Worm (Caenorhabditis elegans) whole organism, L3 larva: ENCODE data around the gene C09B8.4.

ENCODE experiments used
- R02D3.7 ChIP-seq: fragments of 150-350 bp; optimal IDR thresholded peaks from 2 replicates; lab custom pipeline; 2014; ENCODE audit warnings: missing biosample characterization, missing genetic modification characterization
- ZK546.5 ChIP-seq: sonication (generic microtip); optimal IDR thresholded peaks from 2 replicates; lab custom pipeline; 2017; ENCODE audit warnings: missing biosample characterization, missing genetic modification characterization
- ama-1 ChIP-seq: fragments of 150-350 bp; optimal IDR thresholded peaks from 2 replicates; lab custom pipeline; 2018
- ceh-16 ChIP-seq: sonication (generic microtip); optimal IDR thresholded peaks from 2 replicates; lab custom pipeline; 2017; ENCODE audit warnings: missing biosample characterization, missing genetic modification characterization
- ceh-28 ChIP-seq: fragments of 150-350 bp; optimal IDR thresholded peaks from 2 replicates; lab custom pipeline; 2014; ENCODE audit warnings: missing biosample characterization, missing genetic modification reagents, missing genetic modification characterization
- daf-12 ChIP-seq: fragments of 150-350 bp; optimal IDR thresholded peaks from 2 replicates; lab custom pipeline; 2014; ENCODE audit warnings: missing biosample characterization, missing genetic modification reagents, missing genetic modification characterization
- egl-27 ChIP-seq: sonication (generic microtip); optimal IDR thresholded peaks from 4 replicates; lab custom pipeline; 2017; ENCODE audit warnings: missing biosample characterization, missing genetic modification reagents, missing genetic modification characterization
- egl-5 ChIP-seq: fragments of 150-350 bp; optimal IDR thresholded peaks from 2 replicates; lab custom pipeline; 2017; ENCODE audit warnings: missing biosample characterization, missing genetic modification reagents, missing genetic modification characterization, inconsistent platforms
- elt-3 ChIP-seq, 3 experiments: fragments of 150-350 bp in 1 of 3; sonication (generic microtip) in 2 of 3; optimal IDR thresholded peaks; 2 replicates in 2 of 3; 4 replicates in 1 of 3; lab custom pipeline; 2014 to 2017; ENCODE audit warnings: missing biosample characterization in 3 of 3, missing genetic modification characterization in 3 of 3
- eor-1 ChIP-seq, 2 experiments: fragments of 150-350 bp; optimal IDR thresholded peaks; 2 replicates each; lab custom pipeline; 2014 to 2018; ENCODE audit warnings: missing biosample characterization in 2 of 2, missing genetic modification characterization in 2 of 2
- fkh-10 ChIP-seq: sonication (generic microtip); optimal IDR thresholded peaks from 2 replicates; lab custom pipeline; 2017; ENCODE audit warnings: missing biosample characterization, missing genetic modification reagents, missing genetic modification characterization
- fkh-2 ChIP-seq: fragments of 150-350 bp; optimal IDR thresholded peaks from 2 replicates; lab custom pipeline; 2014; ENCODE audit warnings: missing biosample characterization, missing genetic modification reagents, missing genetic modification characterization
- hmg-11 ChIP-seq: sonication (generic microtip); optimal IDR thresholded peaks from 2 replicates; lab custom pipeline; 2016; ENCODE audit warnings: missing genetic modification characterization, missing compliant biosample characterization
- jun-1 ChIP-seq: fragments of 150-350 bp; optimal IDR thresholded peaks from 2 replicates; lab custom pipeline; 2014; ENCODE audit warnings: missing biosample characterization, missing genetic modification reagents, missing genetic modification characterization
- lin-39 ChIP-seq: fragments of 150-350 bp; optimal IDR thresholded peaks from 2 replicates; lab custom pipeline; 2018; ENCODE audit warnings: missing biosample characterization, missing genetic modification reagents, missing genetic modification characterization
- lsy-12 ChIP-seq: sonication (generic microtip); optimal IDR thresholded peaks from 2 replicates; lab custom pipeline; 2016; ENCODE audit warnings: mild to moderate bottlenecking, missing genetic modification characterization, missing compliant biosample characterization
- mdl-1 ChIP-seq: fragments of 150-350 bp; optimal IDR thresholded peaks from 2 replicates; lab custom pipeline; 2014; ENCODE audit warnings: missing biosample characterization, missing genetic modification characterization
- mml-1 ChIP-seq: fragments of 150-350 bp; sonication (generic microtip); optimal IDR thresholded peaks from 3 replicates; lab custom pipeline; 2014; ENCODE audit warnings: missing biosample characterization, missing genetic modification characterization
- nfya-1 ChIP-seq: sonication (generic microtip); optimal IDR thresholded peaks from 2 replicates; lab custom pipeline; 2017; ENCODE audit warnings: missing genetic modification characterization, mild to moderate bottlenecking, missing compliant biosample characterization, antibody characterized with exemption, moderate library complexity; ENCODE audit not compliant: insufficient read depth
- nhr-11 ChIP-seq: fragments of 150-350 bp; optimal IDR thresholded peaks from 2 replicates; lab custom pipeline; 2014; ENCODE audit warnings: missing biosample characterization, missing genetic modification characterization
- nhr-12 ChIP-seq: fragments of 150-350 bp; optimal IDR thresholded peaks from 2 replicates; lab custom pipeline; 2014; ENCODE audit warnings: missing biosample characterization, missing genetic modification characterization
- nhr-237 ChIP-seq: fragments of 150-350 bp; optimal IDR thresholded peaks from 2 replicates; lab custom pipeline; 2014; ENCODE audit warnings: missing biosample characterization, missing genetic modification characterization
- nhr-25 ChIP-seq: sonication (generic microtip); optimal IDR thresholded peaks from 2 replicates; lab custom pipeline; 2017; ENCODE audit warnings: missing biosample characterization, missing genetic modification characterization
- nhr-28 ChIP-seq: fragments of 150-350 bp; optimal IDR thresholded peaks from 2 replicates; lab custom pipeline; 2014; ENCODE audit warnings: missing biosample characterization, missing genetic modification characterization
- nhr-43 ChIP-seq: sonication (generic microtip); optimal IDR thresholded peaks from 2 replicates; lab custom pipeline; 2016; ENCODE audit warnings: mild to moderate bottlenecking, missing genetic modification characterization, missing compliant biosample characterization; ENCODE audit not compliant: poor library complexity, severe bottlenecking
- nhr-67 ChIP-seq: fragments of 150-350 bp; optimal IDR thresholded peaks from 2 replicates; lab custom pipeline; 2014; ENCODE audit warnings: missing biosample characterization, missing genetic modification characterization
- nhr-76 ChIP-seq: fragments of 150-350 bp; sonication (generic microtip); optimal IDR thresholded peaks from 5 replicates; lab custom pipeline; 2014; ENCODE audit warnings: missing biosample characterization, missing genetic modification characterization
- skn-1 ChIP-seq: fragments of 150-350 bp; optimal IDR thresholded peaks from 2 replicates; lab custom pipeline; 2014; ENCODE audit warnings: missing biosample characterization, missing genetic modification characterization
- snpc-4 ChIP-seq: fragments of 150-350 bp; optimal IDR thresholded peaks from 2 replicates; lab custom pipeline; 2014; ENCODE audit warnings: missing biosample characterization, missing genetic modification characterization
- tbx-2 ChIP-seq: sonication (generic microtip); optimal IDR thresholded peaks from 2 replicates; lab custom pipeline; 2016; ENCODE audit warnings: mild to moderate bottlenecking, missing genetic modification characterization, missing compliant biosample characterization
- unc-39 ChIP-seq: sonication (generic microtip); optimal IDR thresholded peaks from 4 replicates; lab custom pipeline; 2017; ENCODE audit warnings: missing biosample characterization, missing genetic modification characterization
- unc-62 ChIP-seq: fragments of 150-350 bp; sonication (generic microtip); optimal IDR thresholded peaks from 4 replicates; lab custom pipeline; 2014; ENCODE audit warnings: missing biosample characterization, missing genetic modification reagents, missing genetic modification characterization
- zag-1 ChIP-seq: fragments of 150-350 bp; optimal IDR thresholded peaks from 2 replicates; lab custom pipeline; 2014; ENCODE audit warnings: missing biosample characterization, missing genetic modification characterization
- ztf-11 ChIP-seq: fragments of 150-350 bp; optimal IDR thresholded peaks from 2 replicates; lab custom pipeline; 2014; ENCODE audit warnings: missing biosample characterization, missing genetic modification characterization
- ztf-4 ChIP-seq: fragments of 150-350 bp; optimal IDR thresholded peaks from 2 replicates; lab custom pipeline; 2014; ENCODE audit warnings: missing biosample characterization, missing genetic modification characterization

Gene C09B8.4

ce11 chrX:5984581-5985039 is 35.1 kb downstream of the C09B8.4 start, which contains the start of gene klp-13 (continued):
- peak; percentile 60 for TF ChIP-seq ceh-28 (tag; lab: Kevin White, UChicago)
- peak; percentile 18 for TF ChIP-seq egl-27
- peak; percentile 65 for TF ChIP-seq nhr-25 (tag; lab: Kevin White, UChicago)
- no peak for TF ChIP-seq nhr-11 (tag; lab: Kevin White, UChicago)
- peak; percentile 98 for TF ChIP-seq lin-39 (tag; lab: Kevin White, UChicago)
- TF ChIP-seq nhr-237, result no peak
- peak; percentile 61 for TF ChIP-seq snpc-4 (tag; lab: Kevin White, UChicago)
- TF ChIP-seq ceh-16, result no peak
- TF ChIP-seq fkh-10 (GFP tag; lab: Kevin White, UChicago), result peak; percentile 56
- TF ChIP-seq elt-3 (tag; optimal IDR thresholded peaks at IDR 0.05; lab: Kevin White, UChicago), result no peak
- TF ChIP-seq hmg-11 (tag; lab: Kevin White, UChicago), result peak; percentile 97
- TF ChIP-seq nhr-12, result no peak
- no peak for TF ChIP-seq fkh-2 (tag; lab: Kevin White, UChicago)
- TF ChIP-seq egl-5, result peak; percentile 79
- TF ChIP-seq nhr-76 (tag; lab: Kevin White, UChicago), result no peak
- no peak for TF ChIP-seq ztf-4 (tag; lab: Kevin White, UChicago)
- TF ChIP-seq daf-12 (tag; lab: Kevin White, UChicago), result no peak
- TF ChIP-seq R02D3.7, result peak; percentile 70

- TF ChIP-seq nhr-67 (tag; lab: Kevin White, UChicago) (no peak), nhr-76 (tag; lab: Kevin White, UChicago) (no peak), tbx-2 (tag; lab: Kevin White, UChicago) (no peak), daf-12 (tag; lab: Kevin White, UChicago) (no peak), hmg-11 (tag; lab: Kevin White, UChicago) (no peak), ZK546.5 (tag; lab: Kevin White, UChicago) (no peak), ztf-11 (tag; lab: Kevin White, UChicago) (no peak), fkh-10 (GFP tag; lab: Kevin White, UChicago) (peak; percentile 83), elt-3 (tag; optimal IDR thresholded peaks at IDR 0.05; lab: Kevin White, UChicago) (no peak), nfya-1 (peak; percentile 12)
Observed at ce11 chrX:5983267-5983666, 36.5 kb downstream of the C09B8.4 start.

DNA sequence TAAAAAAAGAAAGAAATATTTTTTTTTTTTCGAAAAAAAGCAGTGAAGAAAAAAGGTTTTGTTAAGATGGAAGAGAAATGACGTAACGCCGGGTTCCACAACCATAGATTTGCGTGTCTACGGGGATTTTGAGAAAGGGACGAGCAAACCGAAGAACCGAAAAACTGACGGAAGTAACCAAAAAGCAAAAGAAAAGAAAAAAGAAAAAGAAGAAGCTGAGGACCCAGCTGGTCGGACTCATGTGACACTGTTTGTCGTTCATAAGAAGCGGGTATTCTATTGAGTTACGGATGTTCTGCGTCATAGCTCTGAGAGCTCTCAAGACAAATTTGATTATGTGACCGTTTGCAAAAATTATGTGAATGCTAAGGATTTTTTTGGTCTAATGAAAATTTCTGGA is 36.9 kb downstream of the C09B8.4 start:
- TF ChIP-seq lin-39 (tag; lab: Kevin White, UChicago), result peak; percentile 68
- no peak for TF ChIP-seq fkh-2 (tag; lab: Kevin White, UChicago)
- no peak for TF ChIP-seq nhr-25 (tag; lab: Kevin White, UChicago)
- TF ChIP-seq skn-1 (tag; lab: Kevin White, UChicago), result no peak
- no peak for TF ChIP-seq mml-1 (tag; lab: Kevin White, UChicago)
- TF ChIP-seq lsy-12 (tag; lab: Kevin White, UChicago), result no peak
- TF ChIP-seq nfya-1, result peak; percentile 47
- no peak for TF ChIP-seq jun-1
- TF ChIP-seq unc-62 (GFP tag; lab: Kevin White, UChicago), result peak; percentile 41
- no peak for TF ChIP-seq elt-3 (tag; optimal IDR thresholded peaks at IDR 0.05; lab: Kevin White, UChicago)
- TF ChIP-seq eor-1 (tag; optimal IDR thresholded peaks at IDR 0.05; lab: Kevin White, UChicago), result no peak
- TF ChIP-seq mdl-1 (tag; lab: Kevin White, UChicago), result no peak

ce11 chrX:5981698-5982097 is 38.0 kb downstream of the C09B8.4 start:
- TF ChIP-seq nfya-1 (peak; percentile 29), eor-1 (tag; optimal IDR thresholded peaks at IDR 0.05; lab: Kevin White, UChicago) (no peak), nhr-76 (tag; lab: Kevin White, UChicago) (no peak), lin-39 (tag; lab: Kevin White, UChicago) (peak; percentile 23), fkh-10 (GFP tag; lab: Kevin White, UChicago) (peak; percentile 46), hmg-11 (tag; lab: Kevin White, UChicago) (peak; percentile 6), nhr-67 (tag; lab: Kevin White, UChicago) (no peak)

DNA sequence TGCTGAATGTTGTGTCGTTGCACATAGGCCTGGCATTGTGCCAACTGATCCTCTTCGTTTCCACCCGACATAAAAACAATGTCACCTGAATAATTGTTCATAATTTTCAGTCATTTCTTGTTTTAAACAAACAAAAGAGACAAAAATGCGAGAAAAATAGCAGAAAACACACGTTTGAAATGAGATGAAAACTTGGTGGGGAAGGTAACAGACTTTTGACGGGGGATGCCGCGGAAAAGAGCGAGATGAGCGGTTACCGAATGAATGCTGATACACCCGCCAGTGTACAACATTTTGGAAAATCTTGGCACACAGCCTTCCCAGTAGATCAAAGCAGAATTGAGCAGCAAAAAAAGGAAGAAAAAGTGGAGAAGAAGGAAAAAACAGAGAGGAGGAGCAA is 42.0 kb downstream of the C09B8.4 start, which contains the start of gene kin-2:
kin-2 (minus strand) TSS at position 101 of the 400 bp plus-strand sequence.
- TF ChIP-seq unc-39 (tag; lab: Kevin White, UChicago), result no peak
- no peak for TF ChIP-seq ama-1 (lab: Kevin White, UChicago)
- no peak for TF ChIP-seq zag-1 (tag; lab: Kevin White, UChicago)
- TF ChIP-seq ztf-4 (tag; lab: Kevin White, UChicago), result no peak
- no peak for TF ChIP-seq nhr-28 (tag; lab: Kevin White, UChicago)
- no peak for TF ChIP-seq nhr-43 (tag; lab: Kevin White, UChicago)
